Worm (Caenorhabditis elegans): ENCODE results near the gene M04D8.7.

DNA sequence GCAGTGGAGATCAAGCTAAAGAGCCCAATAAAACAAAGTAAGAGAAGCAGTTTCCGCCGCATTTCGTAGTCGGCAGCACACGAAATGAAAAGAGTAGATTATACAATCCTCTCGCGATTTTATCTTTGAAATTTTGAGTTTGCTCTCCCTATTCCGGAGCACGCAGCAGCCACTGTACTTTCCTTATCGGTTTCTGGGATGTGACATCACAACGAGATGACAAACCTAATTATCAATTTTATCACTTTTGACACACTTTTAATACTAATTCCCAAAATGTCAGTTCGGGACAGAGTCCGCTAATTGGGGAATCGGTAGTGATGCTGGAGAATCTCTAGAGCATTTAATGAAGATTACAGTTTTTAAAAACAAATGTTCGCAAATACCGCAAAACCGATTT, 12.4 kb downstream of the M04D8.7 start, which contains the start of gene T16G12.1:
- no peak for TF ChIP-seq crh-2 (tag; optimal IDR thresholded peaks at IDR 0.05)
- no peak for TF ChIP-seq sma-3 (GFP tag; optimal IDR thresholded peaks at IDR 0.05)
- TF ChIP-seq ceh-82 (tag; optimal IDR thresholded peaks at IDR 0.05) = no peak
- TF ChIP-seq skn-1 (tag; optimal IDR thresholded peaks at IDR 0.05) = no peak
- no peak for TF ChIP-seq ama-1 (optimal IDR thresholded peaks at IDR 0.05)
- TF ChIP-seq elt-1 (tag; optimal IDR thresholded peaks at IDR 0.05) = no peak
- TF ChIP-seq elt-3 (tag; optimal IDR thresholded peaks at IDR 0.05) = no peak
- no peak for TF ChIP-seq nhr-77 (tag; optimal IDR thresholded peaks at IDR 0.05)
- no peak for TF ChIP-seq lin-13 (GFP tag; optimal IDR thresholded peaks at IDR 0.05)
- no peak for TF ChIP-seq ztf-11 (tag; optimal IDR thresholded peaks at IDR 0.05)
- TF ChIP-seq egl-27 (tag; optimal IDR thresholded peaks at IDR 0.05) = no peak
- no peak for TF ChIP-seq lin-39 (tag; optimal IDR thresholded peaks at IDR 0.05)
